Worm (Caenorhabditis elegans) whole organism, L1 larva: ENCODE measurements around the gene T22B7.3.

ENCODE experiments used
- C04F5.9 ChIP-seq: sonication (generic microtip); optimal IDR thresholded peaks from 2 replicates; lab custom pipeline; 2016; ENCODE audit warnings: missing genetic modification characterization, missing compliant biosample characterization
- C16A3.4 ChIP-seq: fragments of 150-350 bp; optimal IDR thresholded peaks from 2 replicates; lab custom pipeline; 2014; ENCODE audit warnings: missing biosample characterization, missing genetic modification characterization
- F16B12.6 ChIP-seq: fragments of 150-350 bp; optimal IDR thresholded peaks from 2 replicates; lab custom pipeline; 2014; ENCODE audit warnings: missing biosample characterization, missing genetic modification characterization
- Y116A8C.19 ChIP-seq: sonication (generic microtip); optimal IDR thresholded peaks from 2 replicates; lab custom pipeline; 2016; ENCODE audit warnings: missing compliant biosample characterization, missing genetic modification characterization, borderline replicate concordance
- blmp-1 ChIP-seq: fragments of 150-350 bp; optimal IDR thresholded peaks from 2 replicates; lab custom pipeline; 2014; ENCODE audit warnings: missing biosample characterization, missing genetic modification characterization
- ceh-63 ChIP-seq: fragments of 200-800 bp; sonication (Bioruptor generic); optimal IDR thresholded peaks from 2 replicates; lab custom pipeline; 2018; ENCODE audit warnings: mild to moderate bottlenecking, missing genetic modification characterization, missing compliant biosample characterization
- ceh-8 ChIP-seq: fragments of 200-800 bp; sonication (Bioruptor generic); optimal IDR thresholded peaks from 2 replicates; lab custom pipeline; 2018; ENCODE audit warnings: mild to moderate bottlenecking, missing genetic modification characterization, moderate library complexity, missing compliant biosample characterization
- ceh-82 ChIP-seq, 3 experiments: fragments of 150-350 bp in 1 of 3; sonication (generic microtip) in 2 of 3; optimal IDR thresholded peaks; 2 replicates each; lab custom pipeline; 2014 to 2017; ENCODE audit warnings: missing biosample characterization in 3 of 3, missing genetic modification characterization in 3 of 3
- dpl-1 ChIP-seq, 3 experiments: fragments of 150-350 bp in 2 of 3; sonication (generic microtip) in 1 of 3; optimal IDR thresholded peaks; 2 replicates each; lab custom pipeline; 2014 to 2017; ENCODE audit warnings: missing biosample characterization in 3 of 3, missing genetic modification characterization in 3 of 3, missing genetic modification reagents in 3 of 3
- efl-1 ChIP-seq, 4 experiments: fragments of 150-350 bp; optimal IDR thresholded peaks in 3 of 4; peaks in 1 of 4; 1 replicate in 1 of 4; 2 replicates in 3 of 4; lab custom pipeline; 2014; ENCODE audit warnings: missing biosample characterization in 2 of 4, missing genetic modification characterization in 2 of 4, missing genetic modification reagents in 2 of 4
- efl-3 ChIP-seq: fragments of 200-800 bp; sonication (Bioruptor generic); optimal IDR thresholded peaks from 2 replicates; lab custom pipeline; 2018; ENCODE audit warnings: mild to moderate bottlenecking, missing genetic modification characterization, missing compliant biosample characterization
- egl-13 ChIP-seq: sonication (generic microtip); optimal IDR thresholded peaks from 2 replicates; lab custom pipeline; 2016; ENCODE audit warnings: missing genotype, missing genetic modification reagents, missing genetic modification characterization, missing compliant biosample characterization
- egl-27 ChIP-seq, 2 experiments: fragments of 150-350 bp in 1 of 2; sonication (generic microtip); optimal IDR thresholded peaks; 3 replicates each; lab custom pipeline; 2017 to 2018; ENCODE audit warnings: missing biosample characterization in 2 of 2, missing genetic modification characterization in 2 of 2, missing genetic modification reagents in 2 of 2
- elt-2 ChIP-seq: sonication (generic microtip); optimal IDR thresholded peaks from 2 replicates; lab custom pipeline; 2016; ENCODE audit warnings: missing genetic modification characterization, mild to moderate bottlenecking, inconsistent platforms, missing compliant biosample characterization, missing genetic modification reagents
- elt-3 ChIP-seq, 6 experiments: fragments of 150-350 bp in 1 of 6; sonication (generic microtip); optimal IDR thresholded peaks; 2 replicates each; lab custom pipeline; 2017 to 2018; ENCODE audit warnings: missing biosample characterization in 6 of 6, missing genetic modification characterization in 6 of 6, inconsistent platforms in 1 of 6
- ets-5 ChIP-seq: fragments of 200-800 bp; sonication (Bioruptor generic); IDR thresholded peaks from 2 replicates; pipeline ENCODE4 v1.3.6; 2022; ENCODE audit warnings: missing genetic modification characterization, missing compliant biosample characterization
- grh-1 ChIP-seq: fragments of 200-800 bp; sonication (Bioruptor generic); IDR thresholded peaks from 2 replicates; pipeline ENCODE4 v1.3.6; 2022; ENCODE audit warnings: missing genetic modification reagents, missing genetic modification characterization, missing compliant biosample characterization
- irx-1 ChIP-seq: sonication (generic microtip); optimal IDR thresholded peaks from 2 replicates; lab custom pipeline; 2016; ENCODE audit warnings: missing genetic modification characterization, missing compliant biosample characterization
- lin-14 ChIP-seq: fragments of 200-800 bp; sonication (Bioruptor generic); optimal IDR thresholded peaks from 2 replicates; lab custom pipeline; 2018; ENCODE audit warnings: mild to moderate bottlenecking, missing genetic modification characterization, moderate library complexity, missing compliant biosample characterization
- lin-35 ChIP-seq, 2 experiments: fragments of 150-350 bp; optimal IDR thresholded peaks; 2 replicates each; lab custom pipeline; 2014; ENCODE audit warnings: missing biosample characterization in 2 of 2, missing genetic modification characterization in 2 of 2, missing genetic modification reagents in 2 of 2
- lin-39 ChIP-seq: fragments of 150-350 bp; optimal IDR thresholded peaks from 2 replicates; lab custom pipeline; 2014; ENCODE audit warnings: missing biosample characterization, missing genetic modification reagents, missing genetic modification characterization
- lsy-2 ChIP-seq, 2 experiments: fragments of 150-350 bp; optimal IDR thresholded peaks; 2 replicates each; lab custom pipeline; 2014; ENCODE audit warnings: missing biosample characterization in 2 of 2, missing genetic modification characterization in 2 of 2
- mdl-1 ChIP-seq, 2 experiments: fragments of 150-350 bp; optimal IDR thresholded peaks; 2 replicates each; lab custom pipeline; 2014 to 2017; ENCODE audit warnings: missing biosample characterization in 2 of 2, missing genetic modification characterization in 2 of 2, inconsistent platforms in 1 of 2
- mef-2 ChIP-seq: fragments of 150-350 bp; optimal IDR thresholded peaks from 2 replicates; lab custom pipeline; 2014; ENCODE audit warnings: missing biosample characterization, missing genetic modification characterization
- nhr-19 ChIP-seq: fragments of 200-800 bp; sonication (Bioruptor generic); conservative IDR thresholded peaks from 2 replicates; pipeline ENCODE4 v1.3.6; 2022; ENCODE audit warnings: missing genetic modification characterization, missing compliant biosample characterization
- nhr-20 ChIP-seq: sonication (generic microtip); optimal IDR thresholded peaks from 2 replicates; lab custom pipeline; 2016; ENCODE audit warnings: mild to moderate bottlenecking, missing genetic modification characterization, missing compliant biosample characterization
- nhr-71 ChIP-seq: sonication (generic microtip); optimal IDR thresholded peaks from 2 replicates; lab custom pipeline; 2016; ENCODE audit warnings: mild to moderate bottlenecking, missing genetic modification characterization, moderate library complexity, missing compliant biosample characterization
- nhr-85 ChIP-seq: sonication (generic microtip); peaks from one replicate; lab custom pipeline; 2016; ENCODE audit warnings: missing genetic modification characterization, inconsistent platforms, missing compliant biosample characterization
- nhr-90 ChIP-seq: sonication (generic microtip); optimal IDR thresholded peaks from 2 replicates; lab custom pipeline; 2016; ENCODE audit warnings: mild to moderate bottlenecking, missing genetic modification characterization, missing compliant biosample characterization; ENCODE audit not compliant: poor library complexity
- pag-3 ChIP-seq: sonication (generic microtip); optimal IDR thresholded peaks from 2 replicates; lab custom pipeline; 2017; ENCODE audit warnings: missing genetic modification characterization, mild to moderate bottlenecking, missing compliant biosample characterization, antibody characterized with exemption, borderline replicate concordance; ENCODE audit not compliant: insufficient read depth
- snu-23 ChIP-seq: sonication (generic microtip); optimal IDR thresholded peaks from 2 replicates; lab custom pipeline; 2016; ENCODE audit warnings: missing genetic modification characterization, missing compliant biosample characterization
- sox-4 ChIP-seq: sonication (generic microtip); optimal IDR thresholded peaks from 2 replicates; lab custom pipeline; 2016; ENCODE audit warnings: missing genetic modification characterization, missing compliant biosample characterization
- tbx-2 ChIP-seq: sonication (generic microtip); optimal IDR thresholded peaks from 2 replicates; lab custom pipeline; 2016; ENCODE audit warnings: missing genetic modification characterization, missing compliant biosample characterization
- unc-130 ChIP-seq: fragments of 150-350 bp; optimal IDR thresholded peaks from 2 replicates; lab custom pipeline; 2017; ENCODE audit warnings: missing biosample characterization, missing genetic modification characterization, inconsistent platforms
- unc-62 ChIP-seq: fragments of 150-350 bp; optimal IDR thresholded peaks from 2 replicates; lab custom pipeline; 2014; ENCODE audit warnings: missing biosample characterization, missing genetic modification reagents, missing genetic modification characterization
- unc-86 ChIP-seq: sonication (generic microtip); optimal IDR thresholded peaks from 2 replicates; lab custom pipeline; 2016; ENCODE audit warnings: missing genetic modification characterization, missing compliant biosample characterization
- xbp-1 ChIP-seq: sonication (generic microtip); optimal IDR thresholded peaks from 2 replicates; lab custom pipeline; 2016; ENCODE audit warnings: missing genetic modification characterization, missing compliant biosample characterization

T22B7.3 gene

ce11 chrX:5645606-5646005 is 1.6 kb upstream of the T22B7.3 start (continued):
- TF ChIP-seq Y116A8C.19 (tag; lab: Kevin White, UChicago): no peak
- TF ChIP-seq unc-62: no peak

ce11 chrX:5647884-5648283 is 711 bp downstream of the T22B7.3 start, which contains the start of gene srv-7:
Gene srv-7, minus strand, starts transcription at chrX:5647984.
- TF ChIP-seq unc-130: no peak
- TF ChIP-seq mef-2: no peak
- no peak for TF ChIP-seq ets-5 (GFP tag; lab: Robert Waterston, UW)
- TF ChIP-seq pag-3 (tag; lab: Kevin White, UChicago): no peak
- no peak for TF ChIP-seq nhr-71 (tag; lab: Kevin White, UChicago)
- no peak for TF ChIP-seq lin-14 (GFP tag; lab: Kevin White, UChicago)
- TF ChIP-seq unc-86 (tag; lab: Kevin White, UChicago): no peak
- TF ChIP-seq egl-13 (tag; lab: Kevin White, UChicago): no peak
- TF ChIP-seq F16B12.6: no peak
- TF ChIP-seq xbp-1 (tag; lab: Kevin White, UChicago): no peak
- no peak for TF ChIP-seq lin-39
- TF ChIP-seq irx-1 (tag; lab: Kevin White, UChicago): no peak
- TF ChIP-seq nhr-20 (tag; lab: Kevin White, UChicago): no peak
- TF ChIP-seq elt-2 (tag; lab: Kevin White, UChicago): no peak
- TF ChIP-seq tbx-2: no peak
- no peak for TF ChIP-seq efl-1 (optimal IDR thresholded peaks at IDR 0.05; lab: Kevin White, UChicago)
- no peak for TF ChIP-seq efl-1 (GFP tag; optimal IDR thresholded peaks at IDR 0.05 in 1 of 2; lab: Kevin White, UChicago)
- TF ChIP-seq ceh-63 (GFP tag; lab: Kevin White, UChicago): no peak
- TF ChIP-seq C16A3.4 (tag; lab: Kevin White, UChicago): no peak
- no peak for TF ChIP-seq efl-3 (GFP tag; lab: Kevin White, UChicago)

DNA sequence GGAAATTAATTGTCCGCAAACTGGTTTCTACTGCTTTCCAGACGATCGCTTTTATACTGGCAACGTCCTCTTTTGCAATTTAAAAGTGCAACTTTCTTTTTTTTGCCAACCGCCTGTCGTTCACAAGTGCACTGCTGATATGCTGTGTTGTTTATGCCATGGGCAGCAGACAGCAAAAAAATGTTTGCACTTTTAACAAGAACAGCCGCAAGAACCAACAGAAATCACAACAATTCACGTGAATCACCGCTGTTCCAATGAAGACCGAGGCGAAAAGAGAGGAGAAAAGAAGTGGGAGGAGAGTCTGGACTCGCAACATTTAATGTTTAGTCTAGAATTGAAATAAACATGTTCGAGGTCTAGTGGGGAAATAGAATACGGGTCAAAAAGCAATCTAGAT is 6.6 kb downstream of the T22B7.3 start, which contains the start of gene T22B7.7:
TSS of gene T22B7.7 (minus strand) at position 262 of the 400 bp plus-strand sequence.
- TF ChIP-seq efl-1 (optimal IDR thresholded peaks at IDR 0.05; lab: Kevin White, UChicago) (no peak), efl-1 (GFP tag; optimal IDR thresholded peaks at IDR 0.05 in 1 of 2; lab: Kevin White, UChicago) (peak in 1 of 2 experiments; percentile 47), lin-14 (GFP tag; lab: Kevin White, UChicago) (peak; percentile 21), lin-35 (GFP tag; optimal IDR thresholded peaks at IDR 0.05; lab: Kevin White, UChicago) (no peak)

DNA sequence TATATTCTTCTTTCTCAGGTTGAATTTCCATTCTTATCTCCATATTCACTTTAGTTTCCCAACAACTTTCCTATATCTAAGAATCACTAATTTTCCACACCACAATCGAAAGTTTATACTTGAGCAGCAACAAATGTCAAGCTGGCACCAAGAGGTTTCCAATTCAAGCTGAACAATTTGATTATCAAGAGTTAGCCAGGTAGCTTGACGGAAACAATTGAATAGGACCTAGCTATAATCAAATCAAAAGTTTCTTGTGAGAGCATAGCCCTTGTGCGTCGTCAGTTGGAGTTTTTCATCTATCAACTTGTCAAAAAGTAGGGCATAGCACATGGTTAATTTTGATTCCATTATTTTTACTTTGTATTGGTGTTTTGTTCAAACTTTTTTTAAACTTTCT is 8.4 kb downstream of the T22B7.3 start:
- TF ChIP-seq efl-1 (optimal IDR thresholded peaks at IDR 0.05; lab: Kevin White, UChicago) (no peak), efl-1 (GFP tag; optimal IDR thresholded peaks at IDR 0.05 in 1 of 2; lab: Kevin White, UChicago) (peak in 1 of 2 experiments; percentile 62), irx-1 (tag; lab: Kevin White, UChicago) (no peak), sox-4 (tag; lab: Kevin White, UChicago) (no peak), ceh-82 (tag; optimal IDR thresholded peaks at IDR 0.05; lab: Kevin White, UChicago) (no peak)

DNA sequence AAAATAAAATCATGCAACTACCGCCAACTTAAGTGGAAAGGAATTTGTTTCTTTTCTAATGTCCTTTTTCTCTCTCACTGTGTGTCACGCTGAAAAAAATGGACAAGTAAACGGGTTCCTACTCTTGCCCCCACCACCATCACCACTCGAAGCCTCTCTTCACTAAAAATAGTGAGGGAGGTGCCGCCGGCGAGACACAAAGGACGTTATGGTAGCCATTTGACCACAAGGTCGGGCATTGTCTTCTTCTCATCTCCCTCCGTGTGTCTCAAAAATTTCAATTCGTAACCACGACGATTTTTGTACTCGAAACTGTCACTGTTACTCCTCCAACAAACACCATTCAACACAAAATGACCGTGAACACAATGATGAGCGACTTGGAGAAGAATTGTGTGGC is 12.4 kb downstream of the T22B7.3 start, which contains the start of gene T22B7.22:
TSS of gene T22B7.22 (plus strand) at position 354 of the 400 bp plus-strand sequence.
- TF ChIP-seq blmp-1 (no peak), lin-14 (GFP tag; lab: Kevin White, UChicago) (peak; percentile 86), lsy-2 (tag; optimal IDR thresholded peaks at IDR 0.05; lab: Kevin White, UChicago) (peak in 1 of 2 experiments; percentile 29), ceh-63 (GFP tag; lab: Kevin White, UChicago) (no peak), irx-1 (tag; lab: Kevin White, UChicago) (peak; percentile 14), nhr-85 (tag; lab: Kevin White, UChicago) (peak; percentile 95), snu-23 (peak; percentile 65), nhr-90 (tag; lab: Kevin White, UChicago) (peak; percentile 20), C04F5.9 (tag; lab: Kevin White, UChicago) (no peak), grh-1 (GFP tag; lab: Robert Waterston, UW) (peak; percentile 56), ceh-82 (tag; optimal IDR thresholded peaks at IDR 0.05; lab: Kevin White, UChicago) (no peak), egl-27 (tag; optimal IDR thresholded peaks at IDR 0.05; lab: Kevin White, UChicago) (no peak), elt-3 (tag; optimal IDR thresholded peaks at IDR 0.05; lab: Kevin White, UChicago) (peak in 1 of 6 experiments; percentile 3), mdl-1 (tag; optimal IDR thresholded peaks at IDR 0.05; lab: Kevin White, UChicago) (peak in 1 of 2 experiments; percentile 20), nhr-71 (tag; lab: Kevin White, UChicago) (peak; percentile 44), dpl-1 (GFP tag; optimal IDR thresholded peaks at IDR 0.05; lab: Kevin White, UChicago) (no peak), nhr-20 (tag; lab: Kevin White, UChicago) (peak; percentile 66), ceh-8 (GFP tag; lab: Kevin White, UChicago) (peak; percentile 18), lin-35 (GFP tag; optimal IDR thresholded peaks at IDR 0.05; lab: Kevin White, UChicago) (peak in 1 of 2 experiments; percentile 32), nhr-19 (peak; percentile 31; the same call in 1 of the 2 replicates)
